Worm (Caenorhabditis elegans) whole organism, young adult: ENCODE measurements around the gene ugt-59.

Experiments
- B0035.1 ChIP-seq: sonication (generic microtip); optimal IDR thresholded peaks from 2 replicates; lab custom pipeline; 2016; ENCODE audit warnings: missing genetic modification characterization, mild to moderate bottlenecking, missing compliant biosample characterization, missing genotype, missing genetic modification reagents
- C17E4.6 ChIP-seq: fragments of 200-800 bp; sonication (Bioruptor generic); IDR thresholded peaks from 2 replicates; pipeline ENCODE4 v1.3.6; 2022; ENCODE audit warnings: missing genetic modification reagents, missing genetic modification characterization, missing compliant biosample characterization
- K11D2.4 ChIP-seq: fragments of 200-800 bp; sonication (Bioruptor generic); IDR thresholded peaks from 2 replicates; pipeline ENCODE4 v1.3.6; 2022; ENCODE audit warnings: missing genetic modification reagents, missing genetic modification characterization, missing compliant biosample characterization
- K12H6.12 ChIP-seq: fragments of 200-800 bp; sonication (Bioruptor generic); optimal IDR thresholded peaks from 2 replicates; lab custom pipeline; 2018; ENCODE audit warnings: mild to moderate bottlenecking, missing genetic modification characterization, missing compliant biosample characterization
- T26A5.8 ChIP-seq: sonication (generic microtip); optimal IDR thresholded peaks from 2 replicates; lab custom pipeline; 2016; ENCODE audit warnings: missing genetic modification characterization, missing compliant biosample characterization
- aptf-3 ChIP-seq: fragments of 200-800 bp; sonication (Bioruptor generic); IDR thresholded peaks from 2 replicates; pipeline ENCODE4 v1.3.6; 2022; ENCODE audit warnings: missing genetic modification characterization, missing compliant biosample characterization
- atf-7 ChIP-seq: sonication (generic microtip); optimal IDR thresholded peaks from 2 replicates; lab custom pipeline; 2017; ENCODE audit warnings: mild to moderate bottlenecking, missing genetic modification characterization, missing compliant biosample characterization
- attf-5 ChIP-seq: fragments of 200-800 bp; sonication (Bioruptor generic); optimal IDR thresholded peaks from 2 replicates; lab custom pipeline; 2018; ENCODE audit warnings: mild to moderate bottlenecking, missing genetic modification characterization, missing compliant biosample characterization
- cebp-1 ChIP-seq, 2 experiments: fragments of 200-800 bp in 1 of 2; sonication (Bioruptor generic) in 1 of 2; sonication (generic microtip) in 1 of 2; IDR thresholded peaks in 1 of 2; optimal IDR thresholded peaks in 1 of 2; 2 replicates each; pipeline versions ENCODE4 v1.3.6 to Lab custom; 2017 to 2022; ENCODE audit warnings: missing compliant biosample characterization in 2 of 2, missing genetic modification characterization in 2 of 2, mild to moderate bottlenecking in 1 of 2, missing genetic modification reagents in 1 of 2, moderate library complexity in 1 of 2
- ceh-27 ChIP-seq: fragments of 200-800 bp; sonication (Bioruptor generic); optimal IDR thresholded peaks from 2 replicates; lab custom pipeline; 2018; ENCODE audit warnings: mild to moderate bottlenecking, missing genetic modification characterization, moderate library complexity, missing compliant biosample characterization
- ceh-58 ChIP-seq: fragments of 200-800 bp; sonication (Bioruptor generic); IDR thresholded peaks from 2 replicates; pipeline ENCODE4 v1.3.6; 2022; ENCODE audit warnings: missing genetic modification characterization, missing compliant biosample characterization
- chd-7 ChIP-seq: sonication (generic microtip); optimal IDR thresholded peaks from 2 replicates; lab custom pipeline; 2016; ENCODE audit warnings: mild to moderate bottlenecking, missing genetic modification characterization, moderate library complexity, missing compliant biosample characterization
- die-1 ChIP-seq: sonication (generic microtip); optimal IDR thresholded peaks from 2 replicates; lab custom pipeline; 2016; ENCODE audit warnings: missing genotype, mild to moderate bottlenecking, missing genetic modification characterization, missing compliant biosample characterization
- dox-1 ChIP-seq: fragments of 200-800 bp; sonication (Bioruptor generic); IDR thresholded peaks from 2 replicates; pipeline ENCODE4 v1.3.6; 2022; ENCODE audit warnings: missing genetic modification reagents, missing genetic modification characterization, missing compliant biosample characterization
- hmg-1.2 ChIP-seq: fragments of 200-800 bp; sonication (Bioruptor generic); IDR thresholded peaks from 2 replicates; pipeline ENCODE4 v1.3.6; 2022; ENCODE audit warnings: missing genetic modification reagents, missing genetic modification characterization, missing compliant biosample characterization
- let-607 ChIP-seq, 2 experiments: fragments of 200-800 bp in 1 of 2; sonication (Bioruptor generic) in 1 of 2; sonication (generic microtip) in 1 of 2; optimal IDR thresholded peaks; 2 replicates each; lab custom pipeline; 2016 to 2018; ENCODE audit warnings: mild to moderate bottlenecking in 2 of 2, missing compliant biosample characterization in 2 of 2, missing genetic modification characterization in 2 of 2, moderate library complexity in 2 of 2, missing genotype in 1 of 2
- lin-35 ChIP-seq, 3 experiments: fragments of 150-350 bp in 2 of 3; sonication (generic microtip) in 1 of 3; optimal IDR thresholded peaks; 2 replicates each; lab custom pipeline; 2014 to 2018; ENCODE audit warnings: missing biosample characterization in 3 of 3, missing genetic modification characterization in 3 of 3, missing genetic modification reagents in 3 of 3
- lin-40 ChIP-seq: sonication (generic microtip); optimal IDR thresholded peaks from 2 replicates; lab custom pipeline; 2016; ENCODE audit warnings: missing genetic modification characterization, mild to moderate bottlenecking, missing compliant biosample characterization, missing genotype, missing genetic modification reagents
- madf-3 ChIP-seq: fragments of 200-800 bp; sonication (Bioruptor generic); IDR thresholded peaks from 2 replicates; pipeline ENCODE4 v1.3.6; 2022; ENCODE audit warnings: missing genetic modification reagents, missing genetic modification characterization, missing compliant biosample characterization
- mxl-1 ChIP-seq: sonication (generic microtip); optimal IDR thresholded peaks from 2 replicates; lab custom pipeline; 2016; ENCODE audit warnings: missing genetic modification characterization, missing compliant biosample characterization
- nfya-1 ChIP-seq: sonication (generic microtip); optimal IDR thresholded peaks from 2 replicates; lab custom pipeline; 2017; ENCODE audit warnings: antibody characterized with exemption, missing compliant biosample characterization, missing genetic modification characterization, borderline replicate concordance; ENCODE audit not compliant: insufficient read depth
- nhr-80 ChIP-seq: sonication (generic microtip); optimal IDR thresholded peaks from 2 replicates; lab custom pipeline; 2016; ENCODE audit warnings: missing genetic modification characterization, missing compliant biosample characterization
- nhr-90 ChIP-seq: sonication (generic microtip); optimal IDR thresholded peaks from 2 replicates; lab custom pipeline; 2016; ENCODE audit warnings: missing genotype, mild to moderate bottlenecking, missing genetic modification characterization, missing compliant biosample characterization
- rcor-1 ChIP-seq: fragments of 200-800 bp; sonication (Bioruptor generic); IDR thresholded peaks from 2 replicates; pipeline ENCODE4 v1.3.6; 2022; ENCODE audit warnings: missing genetic modification reagents, missing genetic modification characterization, missing compliant biosample characterization
- snpc-4 ChIP-seq, 5 experiments: fragments of 150-350 bp in 1 of 5; sonication (generic microtip) in 4 of 5; optimal IDR thresholded peaks; 2 replicates each; lab custom pipeline; 2014 to 2018; ENCODE audit warnings: missing genetic modification characterization in 5 of 5, missing biosample characterization in 3 of 5, antibody characterized with exemption in 2 of 5, mild to moderate bottlenecking in 2 of 5, missing compliant biosample characterization in 2 of 5, missing genotype in 2 of 5, moderate library complexity in 2 of 5, missing genetic modification reagents in 1 of 5
- tbp1 ChIP-seq: fragments of 200-800 bp; sonication (Bioruptor generic); optimal IDR thresholded peaks from 2 replicates; lab custom pipeline; 2018; ENCODE audit warnings: mild to moderate bottlenecking, missing genetic modification characterization, missing compliant biosample characterization
- zfh-2 ChIP-seq: fragments of 200-800 bp; sonication (Bioruptor generic); conservative IDR thresholded peaks from 2 replicates; pipeline ENCODE4 v1.3.6; 2022; ENCODE audit warnings: missing genetic modification reagents, missing genetic modification characterization, missing compliant biosample characterization
- ztf-26 ChIP-seq: sonication (generic microtip); optimal IDR thresholded peaks from 2 replicates; lab custom pipeline; 2017; ENCODE audit warnings: missing genetic modification characterization, missing compliant biosample characterization
- ztf-6 ChIP-seq: fragments of 200-800 bp; sonication (Bioruptor generic); IDR thresholded peaks from 2 replicates; pipeline ENCODE4 v1.3.6; 2022; ENCODE audit warnings: missing genetic modification reagents, missing genetic modification characterization, missing compliant biosample characterization

Gene ugt-59

ce11 chrIV:10341618-10342360 lies 18.6 kb upstream of the ugt-59 start (continued):
- TF ChIP-seq aptf-3 (GFP tag; lab: Robert Waterston, UW) (no peak), nhr-90 (tag; lab: Kevin White, UChicago) (no peak), atf-7 (tag; lab: Kevin White, UChicago) (no peak), K12H6.12 (tag; lab: Kevin White, UChicago) (peak; percentile 36), ztf-6 (GFP tag; lab: Robert Waterston, UW) (no peak)

- no peak for TF ChIP-seq K11D2.4 (GFP tag; lab: Robert Waterston, UW)
- no peak for TF ChIP-seq ceh-58 (GFP tag; lab: Robert Waterston, UW)
- TF ChIP-seq rcor-1 (GFP tag; lab: Robert Waterston, UW): no peak
- peak; percentile 92 for TF ChIP-seq nhr-80
- peak; percentile 57; the same call in 1 of the 2 replicates for TF ChIP-seq hmg-1.2 (GFP tag; lab: Robert Waterston, UW)
- TF ChIP-seq attf-5 (GFP tag; lab: Kevin White, UChicago): peak; percentile 22
- no peak for TF ChIP-seq cebp-1 (GFP tag; IDR thresholded peaks at IDR 0.05; lab: Robert Waterston, UW)
- TF ChIP-seq cebp-1 (tag; optimal IDR thresholded peaks at IDR 0.05; lab: Kevin White, UChicago): peak; percentile 68
- peak; percentile 44 for TF ChIP-seq dox-1 (GFP tag; lab: Robert Waterston, UW)
- peak; percentile 34 for TF ChIP-seq tbp1 (GFP tag; lab: Kevin White, UChicago)
- TF ChIP-seq C17E4.6: no peak
- TF ChIP-seq atf-7 (tag; lab: Kevin White, UChicago): peak; percentile 37
- peak; percentile 29 for TF ChIP-seq ceh-27 (GFP tag; lab: Kevin White, UChicago)
- peak; percentile 25 for TF ChIP-seq lin-40 (tag; lab: Kevin White, UChicago)
- peak in 1 of 2 experiments; percentile 45 for TF ChIP-seq let-607 (tag; optimal IDR thresholded peaks at IDR 0.05; lab: Kevin White, UChicago)
- TF ChIP-seq snpc-4 (GFP tag; optimal IDR thresholded peaks at IDR 0.05; lab: Kevin White, UChicago): no peak
- peak in 1 of 4 experiments; percentile 40 for TF ChIP-seq snpc-4 (tag; optimal IDR thresholded peaks at IDR 0.05; lab: Kevin White, UChicago)
- no peak for TF ChIP-seq T26A5.8 (tag; lab: Kevin White, UChicago)
- TF ChIP-seq ztf-26 (tag; lab: Kevin White, UChicago): no peak
Measured at ce11 chrIV:10342361-10342706, 18.1 kb upstream of the ugt-59 start.

- peak; percentile 5 for TF ChIP-seq chd-7 (tag; lab: Kevin White, UChicago)
- TF ChIP-seq zfh-2: peak; percentile 47; the same call in 1 of the 2 replicates
- peak; percentile 40 for TF ChIP-seq K12H6.12 (tag; lab: Kevin White, UChicago)
- peak in 1 of 3 experiments; percentile 52 for TF ChIP-seq lin-35 (GFP tag; optimal IDR thresholded peaks at IDR 0.05; lab: Kevin White, UChicago)
- TF ChIP-seq ceh-27 (GFP tag; lab: Kevin White, UChicago): no peak
Measured at ce11 chrIV:10344621-10345020, 15.8 kb upstream of the ugt-59 start.

ce11 chrIV:10345486-10345885 lies 14.9 kb upstream of the ugt-59 start:
- TF ChIP-seq zfh-2 (no peak), B0035.1 (tag; lab: Kevin White, UChicago) (no peak), rcor-1 (GFP tag; lab: Robert Waterston, UW) (no peak), mxl-1 (tag; lab: Kevin White, UChicago) (no peak), nfya-1 (no peak), madf-3 (GFP tag; lab: Robert Waterston, UW) (no peak), die-1 (tag; lab: Kevin White, UChicago) (no peak)
